Fruit fly (Drosophila melanogaster) whole organism, embryonic: Measurements from ENCODE around the gene CG44004.

ENCODE experiments used
- Blimp-1 ChIP-seq: fragments of 200-800 bp; sonication (Bioruptor generic); optimal IDR thresholded peaks from 3 replicates; lab custom pipeline; 2018; ENCODE audit warnings: missing biosample characterization, missing genetic modification characterization, mild to moderate bottlenecking, moderate library complexity, missing genetic modification reagents
- BtbVII ChIP-seq: fragments of 200-800 bp; sonication (Bioruptor generic); optimal IDR thresholded peaks from 3 replicates; lab custom pipeline; 2017; ENCODE audit warnings: missing biosample characterization, mild to moderate bottlenecking, missing genetic modification characterization
- CG10274 ChIP-seq: fragments of 200-800 bp; sonication (Bioruptor generic); optimal IDR thresholded peaks from 3 replicates; lab custom pipeline; 2017; ENCODE audit warnings: missing biosample characterization, mild to moderate bottlenecking, missing genetic modification characterization
- CG11695 ChIP-seq: fragments of 200-800 bp; sonication (Bioruptor generic); IDR thresholded peaks from 3 replicates; pipeline ENCODE4 v1.3.6; 2022; ENCODE audit warnings: missing biosample characterization, missing genetic modification characterization
- CG12769 ChIP-seq: fragments of 200-800 bp; sonication (Bioruptor generic); optimal IDR thresholded peaks from 2 replicates; lab custom pipeline; 2019; ENCODE audit warnings: missing biosample characterization, mild to moderate bottlenecking, missing genetic modification characterization, moderate library complexity
- CG13123 ChIP-seq: fragments of 200-800 bp; sonication (Bioruptor generic); optimal IDR thresholded peaks from 2 replicates; lab custom pipeline; 2016; ENCODE audit warnings: missing biosample characterization, missing genetic modification characterization
- CG17829 ChIP-seq: fragments of 200-800 bp; optimal IDR thresholded peaks from 2 replicates; lab custom pipeline; 2019; ENCODE audit warnings: missing biosample characterization, mild to moderate bottlenecking, missing genetic modification characterization, moderate library complexity
- CG18764 ChIP-seq: fragments of 200-800 bp; sonication (Bioruptor generic); optimal IDR thresholded peaks from 3 replicates; lab custom pipeline; 2016; ENCODE audit warnings: missing biosample characterization, missing genetic modification characterization
- CG2120 ChIP-seq: fragments of 200-800 bp; sonication (Bioruptor generic); optimal IDR thresholded peaks from 3 replicates; lab custom pipeline; 2016; ENCODE audit warnings: missing biosample characterization, missing genetic modification characterization
- CG2202 ChIP-seq: fragments of 200-800 bp; sonication (Bioruptor generic); optimal IDR thresholded peaks from 2 replicates; lab custom pipeline; 2018; ENCODE audit warnings: missing biosample characterization, mild to moderate bottlenecking, missing genetic modification characterization
- CG30431 ChIP-seq: fragments of 200-800 bp; sonication (Bioruptor generic); optimal IDR thresholded peaks from 2 replicates; lab custom pipeline; 2017; ENCODE audit warnings: missing biosample characterization, missing genetic modification characterization
- CG31441 ChIP-seq: fragments of 200-800 bp; sonication (Bioruptor generic); IDR thresholded peaks from 2 replicates; pipeline ENCODE4 v1.3.6; 2022; ENCODE audit warnings: missing biosample characterization, missing genetic modification characterization
- CG32767 ChIP-seq: fragments of 200-800 bp; sonication (Bioruptor generic); IDR thresholded peaks from 2 replicates; pipeline ENCODE4 v1.3.6; 2022; ENCODE audit warnings: missing biosample characterization, missing genetic modification characterization
- CG32772 ChIP-seq: fragments of 200-800 bp; sonication (Bioruptor generic); IDR thresholded peaks from 2 replicates; pipeline ENCODE4 v1.3.6; 2022; ENCODE audit warnings: missing biosample characterization, missing genetic modification characterization
- CG7372 ChIP-seq: fragments of 200-800 bp; sonication (Bioruptor generic); IDR thresholded peaks from 2 replicates; pipeline ENCODE4 v1.3.6; 2022; ENCODE audit warnings: missing biosample characterization, missing genetic modification characterization
- CG8281 ChIP-seq: fragments of 200-800 bp; sonication (Bioruptor generic); optimal IDR thresholded peaks from 2 replicates; lab custom pipeline; 2018; ENCODE audit warnings: missing biosample characterization, mild to moderate bottlenecking, missing genetic modification characterization, moderate library complexity
- CG9797 ChIP-seq: fragments of 200-800 bp; sonication (Bioruptor generic); optimal IDR thresholded peaks from 3 replicates; lab custom pipeline; 2018; ENCODE audit warnings: missing biosample characterization, mild to moderate bottlenecking, missing genetic modification characterization
- D19B ChIP-seq: fragments of 200-800 bp; sonication (Bioruptor generic); optimal IDR thresholded peaks from 2 replicates; lab custom pipeline; 2017; ENCODE audit warnings: missing biosample characterization, mild to moderate bottlenecking, missing genetic modification characterization
- Dp ChIP-seq: fragments of 200-800 bp; sonication (Bioruptor generic); optimal IDR thresholded peaks from 2 replicates; lab custom pipeline; 2018; ENCODE audit warnings: missing biosample characterization, mild to moderate bottlenecking, missing genetic modification characterization, moderate library complexity
- Ets65A ChIP-seq: fragments of 200-800 bp; sonication (Bioruptor generic); peaks from one replicate; lab custom pipeline; 2016; ENCODE audit warnings: missing biosample characterization, missing genetic modification characterization
- Gug ChIP-seq: fragments of 200-800 bp; sonication (Bioruptor generic); IDR thresholded peaks from 4 replicates; pipeline ENCODE4 v1.3.6; 2022; ENCODE audit warnings: missing biosample characterization, missing genetic modification characterization
- HLHmδ ChIP-seq: fragments of 200-800 bp; sonication (Bioruptor generic); optimal IDR thresholded peaks from 2 replicates; lab custom pipeline; 2018; ENCODE audit warnings: missing biosample characterization, mild to moderate bottlenecking, missing genetic modification characterization, moderate library complexity
- HmgZ ChIP-seq: fragments of 200-800 bp; sonication (Bioruptor generic); optimal IDR thresholded peaks from 2 replicates; lab custom pipeline; 2018; ENCODE audit warnings: missing biosample characterization, mild to moderate bottlenecking, missing genetic modification characterization
- Oaz ChIP-seq: fragments of 200-800 bp; sonication (Bioruptor generic); IDR thresholded peaks from 2 replicates; pipeline ENCODE4 v1.3.6; 2022; ENCODE audit warnings: missing biosample characterization, missing genetic modification characterization
- Pdp1 ChIP-seq, 2 experiments: fragments of 200-800 bp; sonication (Bioruptor generic); optimal IDR thresholded peaks; 3 replicates each; lab custom pipeline; 2016; ENCODE audit warnings: missing biosample characterization in 2 of 2, missing genetic modification characterization in 2 of 2, mild to moderate bottlenecking in 1 of 2, moderate library complexity in 1 of 2
- Trl ChIP-seq, 3 experiments: fragments of >200 bp in 2 of 3; fragments of 200-800 bp in 1 of 3; sonication (Bioruptor generic) in 1 of 3; optimal IDR thresholded peaks; 2 replicates in 1 of 3; 3 replicates in 2 of 3; lab custom pipeline; 2016 to 2017; ENCODE audit warnings: missing biosample characterization in 1 of 3, missing genetic modification characterization in 1 of 3
- Xrp1 ChIP-seq: fragments of 200-800 bp; sonication (Bioruptor generic); IDR thresholded peaks from 2 replicates; pipeline ENCODE4 v1.3.6; 2022; ENCODE audit warnings: missing biosample characterization, missing genetic modification characterization
- ap ChIP-seq: fragments of 200-800 bp; sonication (Bioruptor generic); IDR thresholded peaks from 2 replicates; pipeline ENCODE4 v1.3.6; 2022; ENCODE audit warnings: missing biosample characterization, missing genetic modification characterization
- cg ChIP-seq: fragments of 200-800 bp; sonication (Bioruptor generic); optimal IDR thresholded peaks from 3 replicates; lab custom pipeline; 2019; ENCODE audit warnings: missing biosample characterization, mild to moderate bottlenecking, missing genetic modification characterization, moderate library complexity
- ftz-f1 ChIP-seq: fragments of 200-800 bp; sonication (Bioruptor generic); optimal IDR thresholded peaks from 2 replicates; lab custom pipeline; 2016; ENCODE audit warnings: missing biosample characterization, missing genetic modification characterization
- ham ChIP-seq: fragments of 200-800 bp; sonication (Bioruptor generic); IDR thresholded peaks from 2 replicates; pipeline ENCODE4 v1.3.6; 2022; ENCODE audit warnings: missing biosample characterization, missing genetic modification characterization
- inv ChIP-seq: fragments of 200-800 bp; sonication (Bioruptor generic); IDR thresholded peaks from 2 replicates; pipeline ENCODE4 v1.3.6; 2022; ENCODE audit warnings: missing biosample characterization, missing genetic modification characterization; ENCODE audit not compliant: partially characterized antibody
- kni ChIP-seq: fragments of 200-800 bp; sonication (Bioruptor generic); optimal IDR thresholded peaks from 3 replicates; lab custom pipeline; 2017; ENCODE audit warnings: mild to moderate bottlenecking, missing biosample characterization, missing genetic modification reagents, missing genetic modification characterization
- nerfin-1 ChIP-seq: fragments of 200-800 bp; sonication (Bioruptor generic); optimal IDR thresholded peaks from 3 replicates; lab custom pipeline; 2019; ENCODE audit warnings: missing biosample characterization, mild to moderate bottlenecking, missing genetic modification characterization, moderate library complexity
- pros ChIP-seq: fragments of 200-800 bp; sonication (Bioruptor generic); optimal IDR thresholded peaks from 3 replicates; lab custom pipeline; 2019; ENCODE audit warnings: missing biosample characterization, mild to moderate bottlenecking, missing genetic modification characterization, moderate library complexity
- pzg ChIP-seq: fragments of 200-800 bp; sonication (Bioruptor generic); optimal IDR thresholded peaks from 3 replicates; lab custom pipeline; 2018; ENCODE audit warnings: missing biosample characterization, mild to moderate bottlenecking, missing genetic modification characterization, moderate library complexity
- ro ChIP-seq: fragments of 200-800 bp; sonication (Bioruptor generic); IDR thresholded peaks from 2 replicates; pipeline ENCODE4 v1.3.6; 2022; ENCODE audit warnings: missing biosample characterization, missing genetic modification characterization
- sd ChIP-seq: fragments of 200-800 bp; sonication (Bioruptor generic); optimal IDR thresholded peaks from 3 replicates; lab custom pipeline; 2018; ENCODE audit warnings: missing biosample characterization, mild to moderate bottlenecking, missing genetic modification characterization, moderate library complexity
- sens ChIP-seq: fragments of 200-800 bp; sonication (Bioruptor generic); peaks from one replicate; lab custom pipeline; 2016; ENCODE audit warnings: missing biosample characterization, missing genetic modification characterization
- sens-2 ChIP-seq: fragments of 200-800 bp; sonication (Bioruptor generic); IDR thresholded peaks from 2 replicates; pipeline ENCODE4 v1.3.6; 2022; ENCODE audit warnings: missing biosample characterization, missing genetic modification characterization
- slou ChIP-seq: fragments of 200-800 bp; sonication (Bioruptor generic); optimal IDR thresholded peaks from 3 replicates; lab custom pipeline; 2016; ENCODE audit warnings: missing biosample characterization, missing genetic modification characterization
- tap ChIP-seq: fragments of 200-800 bp; optimal IDR thresholded peaks from 3 replicates; lab custom pipeline; 2019; ENCODE audit warnings: missing biosample characterization, mild to moderate bottlenecking, missing genetic modification characterization, moderate library complexity
- tgo ChIP-seq: fragments of 200-800 bp; sonication (Bioruptor generic); IDR thresholded peaks from 3 replicates; pipeline ENCODE4 v1.3.6; 2022; ENCODE audit warnings: missing biosample characterization, missing genetic modification characterization
- usp ChIP-seq: fragments of >200 bp; optimal IDR thresholded peaks from 2 replicates; lab custom pipeline; 2017; ENCODE audit warnings: missing biosample characterization, missing genetic modification characterization
- zfh2 ChIP-seq: fragments of 200-800 bp; sonication (Bioruptor generic); optimal IDR thresholded peaks from 2 replicates; lab custom pipeline; 2016; ENCODE audit warnings: missing biosample characterization, missing genetic modification characterization

Gene CG44004

DNA sequence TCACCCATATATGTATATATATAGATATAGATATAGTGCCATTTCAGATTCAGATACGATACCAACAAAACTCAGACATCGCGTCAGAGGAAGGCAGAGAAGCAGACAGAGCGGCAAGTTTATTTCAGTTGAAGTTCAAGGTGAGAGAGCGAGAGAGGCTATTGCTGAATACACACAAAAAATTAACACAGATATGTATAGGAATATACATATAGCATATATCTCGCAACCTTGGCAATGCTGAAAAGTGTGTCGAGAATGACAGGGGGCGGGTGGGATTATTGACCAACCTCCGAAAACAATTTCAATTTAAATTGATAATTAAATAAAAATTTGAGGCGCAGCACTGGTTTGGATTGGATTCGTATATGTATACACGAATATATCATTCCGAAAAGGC is 16.6 kb downstream of the CG44004 start:
- TF ChIP-seq sd (peak; percentile 56), CG12769 (tag; lab: Kevin White, UChicago) (peak; percentile 27), Gug (GFP tag; lab: Robert Waterston, UW) (no peak), BtbVII (GFP tag; lab: Kevin White, UChicago) (no peak), ftz-f1 (GFP tag; lab: Kevin White, UChicago) (peak; percentile 94), cg (GFP tag; lab: Kevin White, UChicago) (peak; percentile 31), Trl (optimal IDR thresholded peaks at IDR 0.05; lab: Kevin White, UChicago) (peak in 1 of 2 experiments; percentile 4), Trl (GFP tag; optimal IDR thresholded peaks at IDR 0.05; lab: Kevin White, UChicago) (no peak), tap (no peak)

dm6 chr3L:18046590-18047158 is 27.0 kb downstream of the CG44004 start:
- TF ChIP-seq HmgZ (no peak), zfh2 (GFP tag; lab: Kevin White, UChicago) (peak; percentile 16), CG10274 (peak; percentile 68), CG2202 (tag; lab: Kevin White, UChicago) (no peak), sens (GFP tag; lab: Kevin White, UChicago) (peak; percentile 15), CG12769 (tag; lab: Kevin White, UChicago) (peak; percentile 14), CG2120 (peak; percentile 23), ham (GFP tag; lab: Robert Waterston, UW) (0 out of 2 replicates have a peak, but pooled peaks have one; percentile 8), Ets65A (GFP tag; lab: Kevin White, UChicago) (peak; percentile 59), Dp (GFP tag; lab: Kevin White, UChicago) (no peak), CG8281 (tag; lab: Kevin White, UChicago) (no peak), D19B (GFP tag; lab: Kevin White, UChicago) (peak; percentile 21), ftz-f1 (GFP tag; lab: Kevin White, UChicago) (peak; percentile 81)

DNA sequence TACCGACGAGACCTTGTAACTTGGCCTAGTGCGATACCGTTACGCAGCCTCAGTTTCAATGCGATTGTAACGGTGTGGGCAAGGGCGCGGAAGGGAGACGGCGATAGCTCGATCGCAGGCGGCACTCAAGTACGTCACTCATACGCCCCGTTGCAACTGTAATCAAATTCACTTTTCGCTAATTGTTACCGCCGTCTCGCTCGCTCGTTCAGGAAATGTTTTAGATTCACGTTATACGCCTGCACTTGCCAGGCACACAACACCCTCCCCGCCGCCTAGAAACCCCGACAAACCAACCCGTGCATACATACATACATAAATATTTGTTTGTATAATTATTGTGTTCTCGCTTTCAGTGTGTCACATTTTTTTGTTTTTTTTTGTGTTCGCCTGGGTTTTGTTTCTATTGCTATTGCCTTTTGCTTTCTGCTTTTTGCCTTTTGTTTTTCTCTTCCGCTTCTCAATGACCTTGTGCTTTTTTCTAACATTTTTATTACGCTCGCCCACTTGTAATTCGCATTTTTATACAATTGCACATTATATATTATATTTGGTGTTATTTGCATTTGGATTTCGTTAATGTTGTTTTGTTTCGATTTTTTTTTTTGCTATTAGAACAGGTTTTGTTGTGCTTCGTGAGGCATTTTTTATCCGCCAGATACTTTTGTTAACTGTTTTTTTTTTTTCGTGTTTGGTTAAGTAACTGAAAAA is 29.2 kb downstream of the CG44004 start:
- TF ChIP-seq CG17829 (tag; lab: Kevin White, UChicago) (no peak), Xrp1 (GFP tag; lab: Robert Waterston, UW) (no peak), CG7372 (GFP tag; lab: Robert Waterston, UW) (peak; percentile 60), CG32767 (GFP tag; lab: Robert Waterston, UW) (no peak), nerfin-1 (no peak), inv (GFP tag; lab: Robert Waterston, UW) (0 out of 2 replicates have a peak, but pooled peaks have one; percentile 15), usp (no peak), Blimp-1 (GFP tag; lab: Kevin White, UChicago) (peak; percentile 32), kni (GFP tag; lab: Kevin White, UChicago) (no peak), CG18764 (no peak)

dm6 chr3L:18042433-18042832 is 31.2 kb downstream of the CG44004 start, which contains the start of gene CG42393:
Gene CG42393, plus strand, starts transcription at chr3L:18042733.
- no peak for TF ChIP-seq ap (GFP tag; lab: Robert Waterston, UW)
- no peak for TF ChIP-seq ro (GFP tag; lab: Robert Waterston, UW)
- no peak for TF ChIP-seq HLHmδ
- TF ChIP-seq CG32772 (GFP tag; lab: Robert Waterston, UW) = no peak
- TF ChIP-seq Oaz = no peak
- TF ChIP-seq CG11695 (GFP tag; lab: Robert Waterston, UW) = no peak
- TF ChIP-seq CG13123 (GFP tag; lab: Kevin White, UChicago) = no peak
- no peak for TF ChIP-seq Pdp1 (GFP tag; optimal IDR thresholded peaks at IDR 0.05; lab: Kevin White, UChicago)
- TF ChIP-seq usp = no peak
- TF ChIP-seq CG9797 (GFP tag; lab: Kevin White, UChicago) = no peak
- no peak for TF ChIP-seq CG31441 (GFP tag; lab: Robert Waterston, UW)
- no peak for TF ChIP-seq pzg (GFP tag; lab: Kevin White, UChicago)
- no peak for TF ChIP-seq pros (GFP tag; lab: Kevin White, UChicago)
- no peak for TF ChIP-seq tgo
- no peak for TF ChIP-seq sens-2 (GFP tag; lab: Robert Waterston, UW)
- no peak for TF ChIP-seq slou (GFP tag; lab: Kevin White, UChicago)
- TF ChIP-seq CG30431 (GFP tag; lab: Kevin White, UChicago) = no peak
